3 fruit fly cellular contexts compared by ENCODE assay signal in the genomic region with DNA sequence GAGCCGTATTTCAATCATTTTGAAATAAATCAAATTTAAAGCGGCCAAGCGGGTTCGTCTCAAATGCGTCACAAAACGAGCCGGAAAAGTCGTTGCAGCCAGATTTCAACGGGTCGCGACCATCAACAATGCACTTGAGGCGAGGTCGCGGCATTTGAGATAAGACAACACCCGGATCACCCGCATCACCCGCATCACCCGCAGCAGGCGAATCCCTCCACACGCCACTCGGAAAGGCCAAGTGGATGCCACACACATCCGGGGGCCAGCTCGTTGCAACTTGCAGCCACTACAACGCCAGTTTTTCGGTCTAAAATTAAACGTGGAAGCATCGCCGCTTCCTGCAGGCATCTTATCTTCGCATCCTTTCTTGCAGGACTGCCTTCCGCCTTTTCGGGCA.
TF ChIP-seq lines count a peak whose summit lies in the region.

No protein-coding gene starts in this region.

- TF ChIP-seq CTCF in whole organism, embryonic (GFP tag; optimal IDR thresholded peaks at IDR 0.05; lab: Kevin White, UChicago), result no peak

TF ChIP-seq in whole organism, embryonic, 481 proteins besides CTCF, POLR2A, EP300 and RAD21:
- TF ChIP-seq CG15696 (tag; optimal IDR thresholded peaks at IDR 0.05; lab: Kevin White, UChicago) (no peak), crol (GFP tag; IDR thresholded peaks at IDR 0.05; lab: Robert Waterston, UW) (peak; percentile 45), gcm (GFP tag; optimal IDR thresholded peaks at IDR 0.05; lab: Kevin White, UChicago) (peak; percentile 87), cato (GFP tag; optimal IDR thresholded peaks at IDR 0.05; lab: Kevin White, UChicago; ENCODE audit: borderline replicate concordance) (no peak), CG11456 (GFP tag; IDR thresholded peaks at IDR 0.05; lab: Robert Waterston, UW) (0 out of 3 replicates have a peak, but pooled peaks have one; percentile 25), toy (GFP tag; IDR thresholded peaks at IDR 0.05; lab: Robert Waterston, UW) (no peak), bowl (GFP tag; IDR thresholded peaks at IDR 0.05; lab: Robert Waterston, UW) (0 out of 2 replicates have a peak, but pooled peaks have one; percentile 12), CG2199 (GFP tag; IDR thresholded peaks at IDR 0.05; lab: Robert Waterston, UW) (0 out of 3 replicates have a peak, but pooled peaks have one; percentile 56), CG18764 (GFP tag; optimal IDR thresholded peaks at IDR 0.05; lab: Kevin White, UChicago) (no peak), CG17612 (GFP tag; IDR thresholded peaks at IDR 0.05; lab: Robert Waterston, UW) (no peak)
TF ChIP-seq in whole organism, embryonic: peak in this region for 5.

TF ChIP-seq in whole organism, prepupa, 60 proteins besides CTCF, POLR2A, EP300 and RAD21:
- TF ChIP-seq CG6792 (GFP tag; optimal IDR thresholded peaks at IDR 0.05; lab: Kevin White, UChicago) (no peak), CG31627 (GFP tag; optimal IDR thresholded peaks at IDR 0.05; lab: Kevin White, UChicago) (no peak), CG11762 (GFP tag; optimal IDR thresholded peaks at IDR 0.05; lab: Kevin White, UChicago; ENCODE audit: insufficient read depth) (no peak), Lpt (GFP tag; optimal IDR thresholded peaks at IDR 0.05; lab: Kevin White, UChicago) (no peak), lz (GFP tag; optimal IDR thresholded peaks at IDR 0.05; lab: Kevin White, UChicago) (no peak), fd59A (GFP tag; optimal IDR thresholded peaks at IDR 0.05; lab: Kevin White, UChicago) (no peak), Ets21C (GFP tag; optimal IDR thresholded peaks at IDR 0.05; lab: Kevin White, UChicago) (no peak), svp (GFP tag; lab: Kevin White, UChicago) (peak; percentile 64), CG6163 (GFP tag; IDR thresholded peaks at IDR 0.05; lab: Robert Waterston, UW) (0 out of 3 replicates have a peak, but pooled peaks have one; percentile 30), CG11294 (GFP tag; IDR thresholded peaks at IDR 0.05; lab: Robert Waterston, UW) (no peak)

TF ChIP-seq in whole organism, pupa, 21 proteins besides CTCF, POLR2A, EP300 and RAD21:
- TF ChIP-seq rn (GFP tag; IDR thresholded peaks at IDR 0.05; lab: Robert Waterston, UW), result peak; percentile 11; the same call in 1 of the 2 replicates
- no peak for TF ChIP-seq EcR (GFP tag; optimal IDR thresholded peaks at IDR 0.05; lab: Kevin White, UChicago)
- TF ChIP-seq CG10348 (GFP tag; IDR thresholded peaks at IDR 0.05; lab: Robert Waterston, UW), result no peak
- TF ChIP-seq CG13204 (GFP tag; optimal IDR thresholded peaks at IDR 0.05; lab: Kevin White, UChicago), result no peak
- no peak for TF ChIP-seq CG9948 (tag; optimal IDR thresholded peaks at IDR 0.05; lab: Kevin White, UChicago)
- TF ChIP-seq fd96Ca (GFP tag; IDR thresholded peaks at IDR 0.05; lab: Robert Waterston, UW), result 0 out of 3 replicates have a peak, but pooled peaks have one; percentile 21
- TF ChIP-seq CG34367 (tag; optimal IDR thresholded peaks at IDR 0.05; lab: Kevin White, UChicago), result no peak
- TF ChIP-seq Pif1B (GFP tag; optimal IDR thresholded peaks at IDR 0.05; lab: Kevin White, UChicago), result no peak
